Worm (Caenorhabditis elegans) whole organism, L1 larva: Measurements from ENCODE around the gene rhy-1.

Source experiments
- C16A3.4 ChIP-seq: fragments of 150-350 bp; optimal IDR thresholded peaks from 2 replicates; lab custom pipeline; 2014; ENCODE audit warnings: missing biosample characterization, missing genetic modification characterization
- efl-1 ChIP-seq, 4 experiments: fragments of 150-350 bp; optimal IDR thresholded peaks in 3 of 4; peaks in 1 of 4; 1 replicate in 1 of 4; 2 replicates in 3 of 4; lab custom pipeline; 2014; ENCODE audit warnings: missing biosample characterization in 2 of 4, missing genetic modification characterization in 2 of 4, missing genetic modification reagents in 2 of 4
- nhr-19 ChIP-seq: fragments of 200-800 bp; sonication (Bioruptor generic); conservative IDR thresholded peaks from 2 replicates; pipeline ENCODE4 v1.3.6; 2022; ENCODE audit warnings: missing genetic modification characterization, missing compliant biosample characterization
- nhr-237 ChIP-seq: fragments of 150-350 bp; optimal IDR thresholded peaks from 2 replicates; lab custom pipeline; 2014; ENCODE audit warnings: missing biosample characterization, missing genetic modification characterization
- nhr-28 ChIP-seq: fragments of 150-350 bp; optimal IDR thresholded peaks from 2 replicates; lab custom pipeline; 2014; ENCODE audit warnings: missing biosample characterization, missing genetic modification characterization
- nhr-90 ChIP-seq: sonication (generic microtip); optimal IDR thresholded peaks from 2 replicates; lab custom pipeline; 2016; ENCODE audit warnings: mild to moderate bottlenecking, missing genetic modification characterization, missing compliant biosample characterization; ENCODE audit not compliant: poor library complexity

DNA sequence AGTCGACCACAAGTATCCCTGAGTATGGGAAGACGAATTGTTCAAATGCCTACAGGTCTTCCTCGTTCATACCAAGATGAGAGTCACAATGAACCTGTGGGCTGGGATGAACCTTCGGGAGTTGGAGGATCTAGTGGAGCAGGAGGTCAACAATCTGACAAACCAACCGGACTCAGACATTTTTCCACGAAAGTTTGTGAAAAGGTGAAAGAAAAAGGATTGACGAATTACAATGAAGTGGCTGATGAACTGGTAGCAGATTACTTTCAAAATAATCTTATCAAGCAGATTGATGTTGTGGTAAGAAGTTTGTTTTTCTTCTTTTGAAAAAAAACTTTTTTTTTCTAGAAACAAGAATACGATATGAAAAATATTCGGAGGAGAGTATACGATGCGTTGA lies 8.9 kb downstream of the rhy-1 start:
- TF ChIP-seq nhr-19 (no peak), C16A3.4 (tag; lab: Kevin White, UChicago) (no peak), nhr-237 (no peak), nhr-28 (tag; lab: Kevin White, UChicago) (no peak), nhr-90 (tag; lab: Kevin White, UChicago) (no peak), efl-1 (optimal IDR thresholded peaks at IDR 0.05; lab: Kevin White, UChicago) (no peak), efl-1 (GFP tag; optimal IDR thresholded peaks at IDR 0.05 in 1 of 2; lab: Kevin White, UChicago) (no peak)
